Fruit fly (Drosophila melanogaster) whole organism, embryonic: Measurements from ENCODE around the gene Aatf.
A peak's percentile ranks its signal among the peaks of the same experiment; 100 is the strongest.

Source experiments
- Abd-B ChIP-seq: fragments of 200-800 bp; sonication (Bioruptor generic); optimal IDR thresholded peaks from 2 replicates; lab custom pipeline; 2018; ENCODE audit warnings: missing biosample characterization, mild to moderate bottlenecking, missing genetic modification characterization, moderate library complexity
- Adf1 ChIP-seq: fragments of 200-800 bp; sonication (Bioruptor generic); IDR thresholded peaks from 2 replicates; pipeline ENCODE4 v1.3.6; 2022; ENCODE audit warnings: missing biosample characterization, missing genetic modification characterization
- Atf-2 ChIP-seq: fragments of 200-800 bp; sonication (Bioruptor generic); optimal IDR thresholded peaks from 2 replicates; lab custom pipeline; 2016; ENCODE audit warnings: missing biosample characterization, missing genetic modification characterization
- Atf6 ChIP-seq: fragments of 200-800 bp; sonication (Bioruptor generic); IDR thresholded peaks from 2 replicates; pipeline ENCODE4 v1.3.6; 2022; ENCODE audit warnings: missing biosample characterization, missing genetic modification characterization
- CG11093 ChIP-seq: fragments of 200-800 bp; sonication (Bioruptor generic); IDR thresholded peaks from 3 replicates; pipeline ENCODE4 v1.3.6; 2022; ENCODE audit warnings: missing biosample characterization, missing genetic modification characterization
- CG12942 ChIP-seq: fragments of 200-800 bp; sonication (Bioruptor generic); optimal IDR thresholded peaks from 3 replicates; lab custom pipeline; 2016; ENCODE audit warnings: missing biosample characterization, missing genetic modification characterization
- CG13424 ChIP-seq: fragments of 200-800 bp; sonication (Bioruptor generic); optimal IDR thresholded peaks from 2 replicates; lab custom pipeline; 2019; ENCODE audit warnings: missing biosample characterization, mild to moderate bottlenecking, missing genetic modification characterization, moderate library complexity
- CG13775 ChIP-seq: fragments of 200-800 bp; sonication (Bioruptor generic); optimal IDR thresholded peaks from 3 replicates; lab custom pipeline; 2017; ENCODE audit warnings: missing biosample characterization, mild to moderate bottlenecking, missing genetic modification characterization
- CG13894 ChIP-seq: fragments of 200-800 bp; sonication (Bioruptor generic); optimal IDR thresholded peaks from 3 replicates; lab custom pipeline; 2018; ENCODE audit warnings: missing biosample characterization, mild to moderate bottlenecking, missing genetic modification characterization, moderate library complexity
- CG1647 ChIP-seq: fragments of 200-800 bp; sonication (Bioruptor generic); optimal IDR thresholded peaks from 3 replicates; lab custom pipeline; 2016; ENCODE audit warnings: missing biosample characterization, missing genetic modification characterization
- CG17385 ChIP-seq: fragments of 200-800 bp; sonication (Bioruptor generic); optimal IDR thresholded peaks from 3 replicates; lab custom pipeline; 2018; ENCODE audit warnings: missing biosample characterization, mild to moderate bottlenecking, missing genetic modification characterization
- CG18262 ChIP-seq: fragments of 200-800 bp; optimal IDR thresholded peaks from 3 replicates; lab custom pipeline; 2019; ENCODE audit warnings: missing biosample characterization, mild to moderate bottlenecking, missing genetic modification characterization, moderate library complexity
- CG30431 ChIP-seq: fragments of 200-800 bp; sonication (Bioruptor generic); optimal IDR thresholded peaks from 2 replicates; lab custom pipeline; 2017; ENCODE audit warnings: missing biosample characterization, missing genetic modification characterization
- CG43689 ChIP-seq: fragments of 200-800 bp; sonication (Bioruptor generic); IDR thresholded peaks from 2 replicates; pipeline ENCODE4 v1.3.6; 2022; ENCODE audit warnings: missing biosample characterization, missing genetic modification characterization
- CG6175 ChIP-seq: fragments of 200-800 bp; sonication (Bioruptor generic); IDR thresholded peaks from 3 replicates; pipeline ENCODE4 v1.3.6; 2022; ENCODE audit warnings: missing biosample characterization, missing genetic modification characterization
- CG6813 ChIP-seq: fragments of 200-800 bp; sonication (Bioruptor generic); optimal IDR thresholded peaks from 2 replicates; lab custom pipeline; 2017; ENCODE audit warnings: missing biosample characterization, missing genetic modification characterization, mild to moderate bottlenecking, moderate library complexity, missing genetic modification reagents
- CG7963 ChIP-seq: fragments of 200-800 bp; sonication (Bioruptor generic); IDR thresholded peaks from 3 replicates; pipeline ENCODE4 v1.3.6; 2022; ENCODE audit warnings: missing biosample characterization, missing genetic modification characterization; ENCODE audit not compliant: partially characterized antibody
- CG8290 ChIP-seq, 3 experiments: fragments of 200-800 bp; sonication (Bioruptor generic); optimal IDR thresholded peaks; 2 replicates each; lab custom pipeline; 2016 to 2019; ENCODE audit warnings: missing biosample characterization in 3 of 3, missing genetic modification characterization in 3 of 3, mild to moderate bottlenecking in 2 of 3, moderate library complexity in 1 of 3
- CG8944 ChIP-seq: fragments of 200-800 bp; sonication (Bioruptor generic); optimal IDR thresholded peaks from 3 replicates; lab custom pipeline; 2016; ENCODE audit warnings: missing biosample characterization, missing genetic modification characterization
- CHES-1-like ChIP-seq: fragments of 200-800 bp; sonication (Bioruptor generic); optimal IDR thresholded peaks from 2 replicates; lab custom pipeline; 2016; ENCODE audit warnings: missing biosample characterization, missing genetic modification characterization
- CTCF ChIP-seq: fragments of 200-800 bp; sonication (Bioruptor generic); optimal IDR thresholded peaks from 2 replicates; lab custom pipeline; 2017; ENCODE audit warnings: missing biosample characterization, mild to moderate bottlenecking, missing genetic modification characterization, moderate library complexity
- Chrac-16 ChIP-seq: fragments of 200-800 bp; sonication (Bioruptor generic); optimal IDR thresholded peaks from 3 replicates; lab custom pipeline; 2016; ENCODE audit warnings: missing biosample characterization, missing genetic modification characterization
- D ChIP-seq, 2 experiments: fragments of 200-800 bp in 1 of 2; fragments of >200 bp in 1 of 2; sonication (Bioruptor generic) in 1 of 2; optimal IDR thresholded peaks; 2 replicates in 1 of 2; 3 replicates in 1 of 2; lab custom pipeline; 2017; ENCODE audit warnings: mild to moderate bottlenecking in 1 of 2, missing biosample characterization in 1 of 2, missing genetic modification characterization in 1 of 2, missing genetic modification reagents in 1 of 2
- H2.0 ChIP-seq: fragments of 200-800 bp; sonication (Bioruptor generic); IDR thresholded peaks from 2 replicates; pipeline ENCODE4 v1.3.6; 2022; ENCODE audit warnings: missing biosample characterization, missing genetic modification characterization
- HLH4C ChIP-seq: fragments of 200-800 bp; sonication (Bioruptor generic); IDR thresholded peaks from 3 replicates; pipeline ENCODE4 v1.3.6; 2022; ENCODE audit warnings: missing biosample characterization, missing genetic modification characterization; ENCODE audit not compliant: partially characterized antibody
- Hr78 ChIP-seq, 2 experiments: fragments of 200-800 bp in 1 of 2; fragments of >200 bp in 1 of 2; sonication (Bioruptor generic) in 1 of 2; optimal IDR thresholded peaks; 2 replicates each; lab custom pipeline; 2017 to 2019; ENCODE audit warnings: missing biosample characterization in 2 of 2, missing genetic modification characterization in 2 of 2, mild to moderate bottlenecking in 1 of 2, moderate library complexity in 1 of 2
- Mes4 ChIP-seq: fragments of 200-800 bp; sonication (Bioruptor generic); optimal IDR thresholded peaks from 2 replicates; lab custom pipeline; 2016; ENCODE audit warnings: missing biosample characterization, missing genetic modification characterization
- NFAT ChIP-seq: fragments of 200-800 bp; sonication (Bioruptor generic); IDR thresholded peaks from 2 replicates; pipeline ENCODE4 v1.3.6; 2022; ENCODE audit warnings: missing biosample characterization, missing genetic modification characterization
- Nf-YC ChIP-seq: fragments of 200-800 bp; optimal IDR thresholded peaks from 3 replicates; lab custom pipeline; 2019; ENCODE audit warnings: missing biosample characterization, mild to moderate bottlenecking, missing genetic modification characterization, moderate library complexity
- Xbp1 ChIP-seq: fragments of 200-800 bp; sonication (Bioruptor generic); optimal IDR thresholded peaks from 3 replicates; lab custom pipeline; 2016; ENCODE audit warnings: missing biosample characterization, mild to moderate bottlenecking, missing genetic modification characterization
- ab ChIP-seq: fragments of 200-800 bp; sonication (Bioruptor generic); optimal IDR thresholded peaks from 2 replicates; lab custom pipeline; 2016; ENCODE audit warnings: missing biosample characterization, missing genetic modification characterization
- abd-A ChIP-seq: fragments of 200-800 bp; sonication (Bioruptor generic); optimal IDR thresholded peaks from 3 replicates; lab custom pipeline; 2019; ENCODE audit warnings: missing biosample characterization, mild to moderate bottlenecking, missing genetic modification characterization, moderate library complexity
- ac ChIP-seq: fragments of 200-800 bp; sonication (Bioruptor generic); optimal IDR thresholded peaks from 3 replicates; lab custom pipeline; 2017; ENCODE audit warnings: missing biosample characterization, mild to moderate bottlenecking, missing genetic modification characterization
- az2 ChIP-seq: fragments of 200-800 bp; sonication (Bioruptor generic); optimal IDR thresholded peaks from 3 replicates; lab custom pipeline; 2016; ENCODE audit warnings: missing biosample characterization, missing genetic modification characterization
- fd96Cb ChIP-seq: fragments of 200-800 bp; sonication (Bioruptor generic); optimal IDR thresholded peaks from 2 replicates; lab custom pipeline; 2018; ENCODE audit warnings: missing biosample characterization, mild to moderate bottlenecking, missing genetic modification characterization, moderate library complexity
- grau ChIP-seq: fragments of 200-800 bp; optimal IDR thresholded peaks from 3 replicates; lab custom pipeline; 2019; ENCODE audit warnings: missing biosample characterization, mild to moderate bottlenecking, missing genetic modification characterization, moderate library complexity
- insv ChIP-seq, 2 experiments: fragments of 200-800 bp; sonication (Bioruptor generic); optimal IDR thresholded peaks; 3 replicates each; lab custom pipeline; 2016 to 2018; ENCODE audit warnings: missing biosample characterization in 2 of 2, missing genetic modification characterization in 2 of 2
- lmd ChIP-seq: fragments of 200-800 bp; sonication (Bioruptor generic); IDR thresholded peaks from 2 replicates; pipeline ENCODE4 v1.3.6; 2022; ENCODE audit warnings: missing biosample characterization, missing genetic modification characterization
- maf-S ChIP-seq: fragments of 200-800 bp; sonication (Bioruptor generic); optimal IDR thresholded peaks from 2 replicates; lab custom pipeline; 2016; ENCODE audit warnings: missing biosample characterization, missing genetic modification characterization
- nerfin-1 ChIP-seq: fragments of 200-800 bp; sonication (Bioruptor generic); optimal IDR thresholded peaks from 3 replicates; lab custom pipeline; 2019; ENCODE audit warnings: missing biosample characterization, mild to moderate bottlenecking, missing genetic modification characterization, moderate library complexity
- pfk ChIP-seq: fragments of 200-800 bp; sonication (Bioruptor generic); optimal IDR thresholded peaks from 2 replicates; lab custom pipeline; 2018; ENCODE audit warnings: missing biosample characterization, mild to moderate bottlenecking, missing genetic modification characterization, moderate library complexity
- repo ChIP-seq: fragments of 200-800 bp; sonication (Bioruptor generic); optimal IDR thresholded peaks from 2 replicates; lab custom pipeline; 2016; ENCODE audit warnings: missing biosample characterization, missing genetic modification characterization
- scrt ChIP-seq: fragments of 200-800 bp; sonication (Bioruptor generic); optimal IDR thresholded peaks from 2 replicates; lab custom pipeline; 2018; ENCODE audit warnings: missing biosample characterization, mild to moderate bottlenecking, missing genetic modification characterization, moderate library complexity
- sens ChIP-seq: fragments of 200-800 bp; sonication (Bioruptor generic); peaks from one replicate; lab custom pipeline; 2016; ENCODE audit warnings: missing biosample characterization, missing genetic modification characterization
- sima ChIP-seq: fragments of 200-800 bp; sonication (Bioruptor generic); optimal IDR thresholded peaks from 2 replicates; lab custom pipeline; 2016; ENCODE audit warnings: missing biosample characterization, missing genetic modification characterization
- sna ChIP-seq: fragments of 200-800 bp; sonication (Bioruptor generic); IDR thresholded peaks from 2 replicates; pipeline ENCODE4 v1.3.6; 2022; ENCODE audit warnings: missing biosample characterization, missing genetic modification characterization; ENCODE audit not compliant: partially characterized antibody
- stwl ChIP-seq: fragments of 200-800 bp; sonication (Bioruptor generic); optimal IDR thresholded peaks from 3 replicates; lab custom pipeline; 2018; ENCODE audit warnings: missing biosample characterization, mild to moderate bottlenecking, missing genetic modification characterization, moderate library complexity
- tgo ChIP-seq: fragments of 200-800 bp; sonication (Bioruptor generic); IDR thresholded peaks from 3 replicates; pipeline ENCODE4 v1.3.6; 2022; ENCODE audit warnings: missing biosample characterization, missing genetic modification characterization
- unc-4 ChIP-seq: fragments of 200-800 bp; sonication (Bioruptor generic); IDR thresholded peaks from 2 replicates; pipeline ENCODE4 v1.3.6; 2022; ENCODE audit warnings: missing biosample characterization, missing genetic modification characterization; ENCODE audit not compliant: partially characterized antibody
- usp ChIP-seq: fragments of >200 bp; optimal IDR thresholded peaks from 2 replicates; lab custom pipeline; 2017; ENCODE audit warnings: missing biosample characterization, missing genetic modification characterization
- zen ChIP-seq: fragments of 200-800 bp; sonication (Bioruptor generic); optimal IDR thresholded peaks from 3 replicates; lab custom pipeline; 2018; ENCODE audit warnings: missing biosample characterization, mild to moderate bottlenecking, missing genetic modification characterization, moderate library complexity

Aatf gene

dm6 chr2L:6698387-6698786 lies 19.0 kb upstream of the Aatf start (continued):
- TF ChIP-seq sens (GFP tag; lab: Kevin White, UChicago) (peak; percentile 49), Nf-YC (tag; lab: Kevin White, UChicago) (no peak), CG6175 (0 out of 3 replicates have a peak, but pooled peaks have one; percentile 20), grau (tag; lab: Kevin White, UChicago) (peak; percentile 50), CG8944 (GFP tag; lab: Kevin White, UChicago) (no peak), zen (peak; percentile 68), usp (no peak), CG13775 (GFP tag; lab: Kevin White, UChicago) (peak; percentile 26), Chrac-16 (GFP tag; lab: Kevin White, UChicago) (peak; percentile 17), az2 (GFP tag; lab: Kevin White, UChicago) (peak; percentile 38), Adf1 (GFP tag; lab: Robert Waterston, UW) (no peak), D (optimal IDR thresholded peaks at IDR 0.05; lab: Kevin White, UChicago) (no peak), D (GFP tag; optimal IDR thresholded peaks at IDR 0.05; lab: Kevin White, UChicago) (peak; percentile 30), fd96Cb (tag; lab: Kevin White, UChicago) (peak; percentile 29), Atf6 (GFP tag; lab: Robert Waterston, UW) (no peak), CG18262 (tag; lab: Kevin White, UChicago) (peak; percentile 47), maf-S (GFP tag; lab: Kevin White, UChicago) (no peak), CG12942 (peak; percentile 2), scrt (GFP tag; lab: Kevin White, UChicago) (no peak), nerfin-1 (no peak), Abd-B (peak; percentile 13), CG8290 (GFP tag; optimal IDR thresholded peaks at IDR 0.05; lab: Kevin White, UChicago) (no peak), CG8290 (tag; optimal IDR thresholded peaks at IDR 0.05; lab: Kevin White, UChicago) (no peak), ac (GFP tag; lab: Kevin White, UChicago) (no peak), CTCF (no peak), CG30431 (no peak), NFAT (no peak), HLH4C (GFP tag; lab: Robert Waterston, UW) (no peak), sna (GFP tag; lab: Robert Waterston, UW) (no peak), CG1647 (GFP tag; lab: Kevin White, UChicago) (no peak), lmd (GFP tag; lab: Robert Waterston, UW) (peak; percentile 41; the same call in 1 of the 2 replicates), Atf-2 (GFP tag; lab: Kevin White, UChicago) (no peak), CG17385 (GFP tag; lab: Kevin White, UChicago) (peak; percentile 8), H2.0 (GFP tag; lab: Robert Waterston, UW) (peak; percentile 40), CG6813 (GFP tag; lab: Kevin White, UChicago) (no peak), abd-A (tag; lab: Kevin White, UChicago) (no peak), repo (no peak), sima (no peak), CG13894 (tag; lab: Kevin White, UChicago) (no peak), CG7963 (no peak), insv (GFP tag; optimal IDR thresholded peaks at IDR 0.05; lab: Kevin White, UChicago) (no peak), CG43689 (GFP tag; lab: Robert Waterston, UW) (no peak), Mes4 (GFP tag; lab: Kevin White, UChicago) (no peak), ab (no peak), tgo (GFP tag; lab: Robert Waterston, UW) (peak; percentile 58), Hr78 (GFP tag; optimal IDR thresholded peaks at IDR 0.05; lab: Kevin White, UChicago) (no peak), stwl (tag; lab: Kevin White, UChicago) (no peak), pfk (GFP tag; lab: Kevin White, UChicago) (no peak), unc-4 (GFP tag; lab: Robert Waterston, UW) (no peak), CG11093 (GFP tag; lab: Robert Waterston, UW) (peak; percentile 57; the same call in 1 of the 3 replicates), Xbp1 (GFP tag; lab: Kevin White, UChicago) (peak; percentile 50), CHES-1-like (no peak), CG13424 (tag; lab: Kevin White, UChicago) (peak; percentile 35)
